Fruit fly (Drosophila melanogaster) whole organism, embryonic: ENCODE data around the gene gcm.

ENCODE experiments used
- CG10209 ChIP-seq: fragments of 200-800 bp; sonication (Bioruptor generic); optimal IDR thresholded peaks from 3 replicates; lab custom pipeline; 2017; ENCODE audit warnings: missing biosample characterization, mild to moderate bottlenecking, missing genetic modification characterization, missing genetic modification reagents
- CG10543 ChIP-seq: fragments of 200-800 bp; sonication (Bioruptor generic); optimal IDR thresholded peaks from 3 replicates; lab custom pipeline; 2017; ENCODE audit warnings: missing biosample characterization, mild to moderate bottlenecking, missing genetic modification characterization, moderate library complexity
- CG10979 ChIP-seq: fragments of 200-800 bp; sonication (Bioruptor generic); optimal IDR thresholded peaks from 2 replicates; lab custom pipeline; 2018; ENCODE audit warnings: missing biosample characterization, mild to moderate bottlenecking, missing genetic modification characterization, moderate library complexity
- CG12071 ChIP-seq: fragments of 200-800 bp; sonication (Bioruptor generic); optimal IDR thresholded peaks from 3 replicates; lab custom pipeline; 2018; ENCODE audit warnings: missing biosample characterization, mild to moderate bottlenecking, missing genetic modification characterization
- CG12155 ChIP-seq: fragments of 200-800 bp; sonication (Bioruptor generic); optimal IDR thresholded peaks from 3 replicates; lab custom pipeline; 2016; ENCODE audit warnings: missing biosample characterization, missing genetic modification characterization
- CG15073 ChIP-seq: fragments of 200-800 bp; sonication (Bioruptor generic); optimal IDR thresholded peaks from 2 replicates; lab custom pipeline; 2016; ENCODE audit warnings: missing biosample characterization, missing genetic modification characterization
- CG16813 ChIP-seq: fragments of 200-800 bp; sonication (Bioruptor generic); IDR thresholded peaks from 3 replicates; pipeline ENCODE4 v1.3.6; 2022; ENCODE audit warnings: missing biosample characterization, missing genetic modification characterization; ENCODE audit not compliant: partially characterized antibody
- CG16863 ChIP-seq: fragments of 200-800 bp; sonication (Bioruptor generic); optimal IDR thresholded peaks from 3 replicates; lab custom pipeline; 2016; ENCODE audit warnings: missing biosample characterization, missing genetic modification characterization
- CG17359 ChIP-seq: fragments of 200-800 bp; sonication (Bioruptor generic); optimal IDR thresholded peaks from 3 replicates; lab custom pipeline; 2018; ENCODE audit warnings: missing biosample characterization, mild to moderate bottlenecking, missing genetic modification characterization, moderate library complexity
- CG1792 ChIP-seq: fragments of 200-800 bp; sonication (Bioruptor generic); optimal IDR thresholded peaks from 2 replicates; lab custom pipeline; 2016; ENCODE audit warnings: missing biosample characterization, missing genetic modification characterization
- CG2199 ChIP-seq: fragments of 200-800 bp; sonication (Bioruptor generic); IDR thresholded peaks from 3 replicates; pipeline ENCODE4 v1.3.6; 2022; ENCODE audit warnings: missing biosample characterization, missing genetic modification characterization
- CG2875 ChIP-seq: fragments of 200-800 bp; sonication (Bioruptor generic); optimal IDR thresholded peaks from 2 replicates; lab custom pipeline; 2017; ENCODE audit warnings: missing biosample characterization, mild to moderate bottlenecking, missing genetic modification characterization, missing genetic modification reagents
- CG3407 ChIP-seq: fragments of 200-800 bp; sonication (Bioruptor generic); optimal IDR thresholded peaks from 2 replicates; lab custom pipeline; 2018; ENCODE audit warnings: missing biosample characterization, mild to moderate bottlenecking, missing genetic modification characterization
- CG3847 ChIP-seq: fragments of 200-800 bp; sonication (Bioruptor generic); IDR thresholded peaks from 2 replicates; pipeline ENCODE4 v1.3.6; 2022; ENCODE audit warnings: missing biosample characterization, missing genetic modification characterization
- CG5180 ChIP-seq: fragments of 200-800 bp; sonication (Bioruptor generic); optimal IDR thresholded peaks from 3 replicates; lab custom pipeline; 2017; ENCODE audit warnings: missing biosample characterization, missing genetic modification characterization, mild to moderate bottlenecking, moderate library complexity, missing genetic modification reagents
- CG6254 ChIP-seq: fragments of 200-800 bp; sonication (Bioruptor generic); optimal IDR thresholded peaks from 3 replicates; lab custom pipeline; 2017; ENCODE audit warnings: mild to moderate bottlenecking, missing biosample characterization, missing genetic modification reagents, missing genetic modification characterization
- CG7839 ChIP-seq: fragments of 200-800 bp; sonication (Bioruptor generic); optimal IDR thresholded peaks from 3 replicates; lab custom pipeline; 2018; ENCODE audit warnings: missing biosample characterization, mild to moderate bottlenecking, missing genetic modification characterization, moderate library complexity
- CHES-1-like ChIP-seq: fragments of 200-800 bp; sonication (Bioruptor generic); optimal IDR thresholded peaks from 2 replicates; lab custom pipeline; 2016; ENCODE audit warnings: missing biosample characterization, missing genetic modification characterization
- D19B ChIP-seq: fragments of 200-800 bp; sonication (Bioruptor generic); optimal IDR thresholded peaks from 2 replicates; lab custom pipeline; 2017; ENCODE audit warnings: missing biosample characterization, mild to moderate bottlenecking, missing genetic modification characterization
- Dll ChIP-seq: fragments of 200-800 bp; sonication (Bioruptor generic); IDR thresholded peaks from 4 replicates; pipeline ENCODE4 v1.3.6; 2022; ENCODE audit warnings: missing biosample characterization, missing genetic modification characterization; ENCODE audit not compliant: partially characterized antibody
- E2f1 ChIP-seq: fragments of 200-800 bp; sonication (Bioruptor generic); IDR thresholded peaks from 2 replicates; pipeline ENCODE4 v1.3.6; 2022; ENCODE audit warnings: missing biosample characterization, missing genetic modification characterization
- Fer3 ChIP-seq: fragments of 200-800 bp; sonication (Bioruptor generic); optimal IDR thresholded peaks from 2 replicates; lab custom pipeline; 2018; ENCODE audit warnings: missing biosample characterization, mild to moderate bottlenecking, missing genetic modification characterization, moderate library complexity
- Hr51 ChIP-seq, 2 experiments: fragments of 200-800 bp; sonication (Bioruptor generic); optimal IDR thresholded peaks; 2 replicates in 1 of 2; 3 replicates in 1 of 2; lab custom pipeline; 2016 to 2018; ENCODE audit warnings: missing biosample characterization in 2 of 2, missing genetic modification characterization in 2 of 2, mild to moderate bottlenecking in 1 of 2, moderate library complexity in 1 of 2
- Jarid2 ChIP-seq: fragments of 200-800 bp; sonication (Bioruptor generic); optimal IDR thresholded peaks from 3 replicates; lab custom pipeline; 2017; ENCODE audit warnings: mild to moderate bottlenecking, missing biosample characterization, missing genetic modification reagents, missing genetic modification characterization
- Myb ChIP-seq: fragments of 200-800 bp; sonication (Bioruptor generic); optimal IDR thresholded peaks from 2 replicates; lab custom pipeline; 2016; ENCODE audit warnings: missing biosample characterization, missing genetic modification characterization
- NK7.1 ChIP-seq: fragments of 200-800 bp; sonication (Bioruptor generic); optimal IDR thresholded peaks from 3 replicates; lab custom pipeline; 2016; ENCODE audit warnings: missing biosample characterization, missing genetic modification characterization
- Nf-YA ChIP-seq: fragments of 200-800 bp; sonication (Bioruptor generic); IDR thresholded peaks from 2 replicates; pipeline ENCODE4 v1.3.6; 2022; ENCODE audit warnings: missing biosample characterization, missing genetic modification characterization
- Rx ChIP-seq: fragments of 200-800 bp; sonication (Bioruptor generic); IDR thresholded peaks from 2 replicates; pipeline ENCODE4 v1.3.6; 2022; ENCODE audit warnings: missing biosample characterization, missing genetic modification characterization
- Xbp1 ChIP-seq: fragments of 200-800 bp; sonication (Bioruptor generic); optimal IDR thresholded peaks from 3 replicates; lab custom pipeline; 2016; ENCODE audit warnings: missing biosample characterization, mild to moderate bottlenecking, missing genetic modification characterization
- Xrp1 ChIP-seq: fragments of 200-800 bp; sonication (Bioruptor generic); IDR thresholded peaks from 2 replicates; pipeline ENCODE4 v1.3.6; 2022; ENCODE audit warnings: missing biosample characterization, missing genetic modification characterization
- cad ChIP-seq: fragments of >200 bp; optimal IDR thresholded peaks from 2 replicates; lab custom pipeline; 2017; ENCODE audit warnings: missing biosample characterization, missing genetic modification characterization
- danr ChIP-seq: fragments of 200-800 bp; sonication (Bioruptor generic); IDR thresholded peaks from 2 replicates; pipeline ENCODE4 v1.3.6; 2022; ENCODE audit warnings: missing biosample characterization, missing genetic modification characterization
- dysf ChIP-seq: fragments of 200-800 bp; sonication (Bioruptor generic); IDR thresholded peaks from 3 replicates; pipeline ENCODE4 v1.3.6; 2022; ENCODE audit warnings: missing biosample characterization, missing genetic modification characterization
- en ChIP-seq: fragments of 200-800 bp; sonication (Bioruptor generic); optimal IDR thresholded peaks from 2 replicates; lab custom pipeline; 2016; ENCODE audit warnings: missing biosample characterization, missing genetic modification characterization
- eyg ChIP-seq: fragments of 200-800 bp; sonication (Bioruptor generic); optimal IDR thresholded peaks from 3 replicates; lab custom pipeline; 2016; ENCODE audit warnings: missing biosample characterization, missing genetic modification characterization
- klu ChIP-seq: fragments of 200-800 bp; sonication (Bioruptor generic); IDR thresholded peaks from 2 replicates; pipeline ENCODE4 v1.3.6; 2022; ENCODE audit warnings: missing biosample characterization, missing genetic modification characterization
- lab ChIP-seq: fragments of 200-800 bp; sonication (Bioruptor generic); optimal IDR thresholded peaks from 3 replicates; lab custom pipeline; 2017; ENCODE audit warnings: missing biosample characterization, missing genetic modification characterization, mild to moderate bottlenecking, moderate library complexity, missing genetic modification reagents
- maf-S ChIP-seq: fragments of 200-800 bp; sonication (Bioruptor generic); optimal IDR thresholded peaks from 2 replicates; lab custom pipeline; 2016; ENCODE audit warnings: missing biosample characterization, missing genetic modification characterization
- p53 ChIP-seq: fragments of 200-800 bp; sonication (Bioruptor generic); optimal IDR thresholded peaks from 2 replicates; lab custom pipeline; 2016; ENCODE audit warnings: missing biosample characterization, missing genetic modification characterization
- ranshi ChIP-seq: fragments of 200-800 bp; sonication (Bioruptor generic); IDR thresholded peaks from 2 replicates; pipeline ENCODE4 v1.3.6; 2022; ENCODE audit warnings: missing biosample characterization, missing genetic modification characterization
- row ChIP-seq: fragments of 200-800 bp; sonication (Bioruptor generic); IDR thresholded peaks from 3 replicates; pipeline ENCODE4 v1.3.6; 2022; ENCODE audit warnings: missing biosample characterization, missing genetic modification characterization
- sens ChIP-seq: fragments of 200-800 bp; sonication (Bioruptor generic); peaks from one replicate; lab custom pipeline; 2016; ENCODE audit warnings: missing biosample characterization, missing genetic modification characterization
- sim ChIP-seq: fragments of 200-800 bp; sonication (Bioruptor generic); IDR thresholded peaks from 2 replicates; pipeline ENCODE4 v1.3.6; 2022; ENCODE audit warnings: missing biosample characterization, missing genetic modification characterization
- sob ChIP-seq: fragments of 200-800 bp; sonication (Bioruptor generic); IDR thresholded peaks from 2 replicates; pipeline ENCODE4 v1.3.6; 2022; ENCODE audit warnings: missing biosample characterization, missing genetic modification characterization
- stwl ChIP-seq: fragments of 200-800 bp; sonication (Bioruptor generic); optimal IDR thresholded peaks from 3 replicates; lab custom pipeline; 2018; ENCODE audit warnings: missing biosample characterization, mild to moderate bottlenecking, missing genetic modification characterization, moderate library complexity
- trh ChIP-seq: fragments of 200-800 bp; sonication (Bioruptor generic); optimal IDR thresholded peaks from 2 replicates; lab custom pipeline; 2016; ENCODE audit warnings: missing biosample characterization, missing genetic modification characterization
- unpg ChIP-seq: fragments of 200-800 bp; sonication (Bioruptor generic); optimal IDR thresholded peaks from 3 replicates; lab custom pipeline; 2018; ENCODE audit warnings: missing biosample characterization, mild to moderate bottlenecking, missing genetic modification characterization, moderate library complexity
- wdn ChIP-seq: fragments of 200-800 bp; sonication (Bioruptor generic); IDR thresholded peaks from 2 replicates; pipeline ENCODE4 v1.3.6; 2022; ENCODE audit warnings: missing biosample characterization, missing genetic modification characterization
- yki ChIP-seq: fragments of >200 bp; optimal IDR thresholded peaks from 3 replicates; lab custom pipeline; 2018

The gcm gene

dm6 chr2L:9569588-9570434, 11.7 kb downstream of the gcm start (continued):
- TF ChIP-seq CG15073 (GFP tag; lab: Kevin White, UChicago), result peak; percentile 62
- TF ChIP-seq CG10209 (GFP tag; lab: Kevin White, UChicago), result peak; percentile 98
- TF ChIP-seq Myb (GFP tag; lab: Kevin White, UChicago), result peak; percentile 46
- peak; percentile 29 for TF ChIP-seq en (GFP tag; lab: Kevin White, UChicago)
- peak; percentile 72 for TF ChIP-seq Rx (GFP tag; lab: Robert Waterston, UW)
- peak; percentile 98 for TF ChIP-seq lab
- TF ChIP-seq CG16863 (GFP tag; lab: Kevin White, UChicago), result peak; percentile 83
- peak; percentile 91 to 98 for TF ChIP-seq Hr51 (GFP tag; optimal IDR thresholded peaks at IDR 0.05; lab: Kevin White, UChicago)
- peak; percentile 96 for TF ChIP-seq sens
- peak; percentile 86 for TF ChIP-seq CHES-1-like (GFP tag; lab: Kevin White, UChicago)
- peak; percentile 94 for TF ChIP-seq CG17359
- peak; percentile 86 for TF ChIP-seq klu (GFP tag; lab: Robert Waterston, UW)
- peak; percentile 96 for TF ChIP-seq dysf
- peak; percentile 92 for TF ChIP-seq CG12155
- TF ChIP-seq CG2199 (GFP tag; lab: Robert Waterston, UW), result peak; percentile 38; the same call in 1 of the 3 replicates
- peak; percentile 87 for TF ChIP-seq Jarid2 (GFP tag; lab: Kevin White, UChicago)
- peak; percentile 90 for TF ChIP-seq sob (GFP tag; lab: Robert Waterston, UW)
- TF ChIP-seq CG3847 (GFP tag; lab: Robert Waterston, UW), result peak; percentile 88
- TF ChIP-seq eyg, result peak; percentile 67
- peak; percentile 96 for TF ChIP-seq CG10543
- TF ChIP-seq ranshi (GFP tag; lab: Robert Waterston, UW), result peak; percentile 86
- peak; percentile 58 for TF ChIP-seq maf-S (GFP tag; lab: Kevin White, UChicago)
- peak; percentile 89 for TF ChIP-seq CG5180 (GFP tag; lab: Kevin White, UChicago)
- peak; percentile 43; the same call in 2 of the 3 replicates for TF ChIP-seq CG16813 (GFP tag; lab: Robert Waterston, UW)
- TF ChIP-seq CG3407, result peak; percentile 88
- TF ChIP-seq unpg (GFP tag; lab: Kevin White, UChicago), result peak; percentile 96
- peak; percentile 56 for TF ChIP-seq stwl
- TF ChIP-seq sim (GFP tag; lab: Robert Waterston, UW), result peak; percentile 76; the same call in 1 of the 2 replicates
- peak; percentile 94 for TF ChIP-seq row (GFP tag; lab: Robert Waterston, UW)
- peak; percentile 89 for TF ChIP-seq E2f1 (GFP tag; lab: Robert Waterston, UW)
- TF ChIP-seq Nf-YA (GFP tag; lab: Robert Waterston, UW), result peak; percentile 72
- TF ChIP-seq p53 (GFP tag; lab: Kevin White, UChicago), result peak; percentile 39
- peak; percentile 84 for TF ChIP-seq danr (GFP tag; lab: Robert Waterston, UW)
- peak; percentile 96 for TF ChIP-seq Xbp1 (GFP tag; lab: Kevin White, UChicago)
- peak; percentile 59 for TF ChIP-seq CG1792
- peak; percentile 96 for TF ChIP-seq CG10979 (tag; lab: Kevin White, UChicago)
- TF ChIP-seq Xrp1, result peak; percentile 93
- peak; percentile 96 for TF ChIP-seq Fer3 (tag; lab: Kevin White, UChicago)
- TF ChIP-seq CG7839 (tag; lab: Kevin White, UChicago), result peak; percentile 98
- peak; percentile 94 for TF ChIP-seq D19B (GFP tag; lab: Kevin White, UChicago)
- 0 out of 4 replicates have a peak, but pooled peaks have one; percentile 45 for TF ChIP-seq Dll (GFP tag; lab: Robert Waterston, UW)
- TF ChIP-seq yki (lab: Kevin White, UChicago), result no peak
- peak; percentile 82 for TF ChIP-seq CG12071 (GFP tag; lab: Kevin White, UChicago)
- peak; percentile 87 for TF ChIP-seq trh
- peak; percentile 93 for TF ChIP-seq CG6254 (GFP tag; lab: Kevin White, UChicago)
- no peak for TF ChIP-seq cad
- TF ChIP-seq wdn (GFP tag; lab: Robert Waterston, UW), result no peak; the same call in 1 of the 2 replicates
- peak; percentile 67 for TF ChIP-seq NK7.1 (GFP tag; lab: Kevin White, UChicago)
- peak; percentile 96 for TF ChIP-seq CG2875
